Worm (Caenorhabditis elegans): ENCODE measurements around the gene tgt-1.
A peak's percentile ranks its signal among the peaks of the same experiment; 100 is the strongest.

Gene tgt-1

ce11 chrIV:11917886-11918285 is 41.7 kb downstream of the tgt-1 start:
- peak; percentile 60 for TF ChIP-seq fos-1 (tag; optimal IDR thresholded peaks at IDR 0.05)
- TF ChIP-seq crh-2 (tag; optimal IDR thresholded peaks at IDR 0.05): peak; percentile 39
- TF ChIP-seq nhr-21 (tag; optimal IDR thresholded peaks at IDR 0.05): no peak
- peak; percentile 44 for TF ChIP-seq sma-9 (GFP tag; optimal IDR thresholded peaks at IDR 0.05)
- TF ChIP-seq sma-9 (tag; optimal IDR thresholded peaks at IDR 0.05): no peak
- no peak for TF ChIP-seq elt-3 (tag; optimal IDR thresholded peaks at IDR 0.05)

- no peak for TF ChIP-seq mab-5 (tag; optimal IDR thresholded peaks at IDR 0.05)
- peak; percentile 49 for TF ChIP-seq F13H6.1 (tag; optimal IDR thresholded peaks at IDR 0.05)
- peak; percentile 35 for TF ChIP-seq sma-9 (GFP tag; optimal IDR thresholded peaks at IDR 0.05)
- no peak for TF ChIP-seq sma-9 (tag; optimal IDR thresholded peaks at IDR 0.05)
- TF ChIP-seq fos-1 (tag; optimal IDR thresholded peaks at IDR 0.05): peak; percentile 12
- no peak for TF ChIP-seq alr-1 (tag; optimal IDR thresholded peaks at IDR 0.05)
- no peak for TF ChIP-seq unc-39 (tag; optimal IDR thresholded peaks at IDR 0.05)
- TF ChIP-seq nhr-10 (tag; optimal IDR thresholded peaks at IDR 0.05): no peak
- peak; percentile 9 for TF ChIP-seq nhr-129 (tag; optimal IDR thresholded peaks at IDR 0.05)
Measured at ce11 chrIV:11916907-11917306, 42.7 kb downstream of the tgt-1 start, which contains the start of gene ZK822.10. ZK822.10 (plus strand) TSS chrIV:11917137.

- peak; percentile 31 for TF ChIP-seq nhr-21 (tag; optimal IDR thresholded peaks at IDR 0.05)
- no peak for TF ChIP-seq unc-39 (tag; optimal IDR thresholded peaks at IDR 0.05)
- peak; percentile 11 for TF ChIP-seq fos-1 (tag; optimal IDR thresholded peaks at IDR 0.05)
- TF ChIP-seq crh-2 (tag; optimal IDR thresholded peaks at IDR 0.05): peak; percentile 3
- TF ChIP-seq mdl-1 (tag; optimal IDR thresholded peaks at IDR 0.05): peak in 1 of 2 experiments; percentile 2
- no peak for TF ChIP-seq nhr-11 (tag; optimal IDR thresholded peaks at IDR 0.05)
- no peak for TF ChIP-seq alr-1 (tag; optimal IDR thresholded peaks at IDR 0.05)
- TF ChIP-seq sma-9 (GFP tag; optimal IDR thresholded peaks at IDR 0.05): peak; percentile 31
- TF ChIP-seq sma-9 (tag; optimal IDR thresholded peaks at IDR 0.05): peak; percentile 14
- no peak for TF ChIP-seq sma-3 (GFP tag; optimal IDR thresholded peaks at IDR 0.05)
Measured at ce11 chrIV:11915768-11916453, 43.7 kb downstream of the tgt-1 start, which contains the start of gene ZK822.9. ZK822.9 (plus strand) TSS chrIV:11915947.

ce11 chrIV:11914837-11915737 is 44.5 kb downstream of the tgt-1 start, which contains the start of gene fat-6:
fat-6 (minus strand) TSS chrIV:11915687.
- TF ChIP-seq mdl-1 (tag; optimal IDR thresholded peaks at IDR 0.05) (no peak), lin-13 (GFP tag; optimal IDR thresholded peaks at IDR 0.05) (no peak), sma-3 (GFP tag; optimal IDR thresholded peaks at IDR 0.05) (peak; percentile 36), ZK546.5 (tag; optimal IDR thresholded peaks at IDR 0.05) (no peak), ztf-11 (tag; optimal IDR thresholded peaks at IDR 0.05) (no peak), unc-39 (tag; optimal IDR thresholded peaks at IDR 0.05) (no peak), ztf-1 (GFP tag; conservative IDR thresholded peaks at IDR 0.05) (no peak), mbf-1 (tag; optimal IDR thresholded peaks at IDR 0.05) (no peak), lsy-2 (tag; optimal IDR thresholded peaks at IDR 0.05) (peak in 1 of 2 experiments; percentile 14), fos-1 (tag; optimal IDR thresholded peaks at IDR 0.05) (peak; percentile 65), sem-4 (tag; optimal IDR thresholded peaks at IDR 0.05) (no peak), zag-1 (tag; optimal IDR thresholded peaks at IDR 0.05) (no peak), dmd-4 (tag; optimal IDR thresholded peaks at IDR 0.05) (no peak), ama-1 (optimal IDR thresholded peaks at IDR 0.05) (no peak), lin-11 (tag; optimal IDR thresholded peaks at IDR 0.05) (no peak), mab-5 (tag; optimal IDR thresholded peaks at IDR 0.05) (no peak), nhr-11 (tag; optimal IDR thresholded peaks at IDR 0.05) (no peak), nhr-129 (tag; optimal IDR thresholded peaks at IDR 0.05) (no peak), egl-27 (tag; optimal IDR thresholded peaks at IDR 0.05) (no peak), alr-1 (tag; optimal IDR thresholded peaks at IDR 0.05) (no peak), nhr-23 (tag; optimal IDR thresholded peaks at IDR 0.05) (no peak), lin-39 (tag; optimal IDR thresholded peaks at IDR 0.05) (no peak), ztf-4 (tag; optimal IDR thresholded peaks at IDR 0.05) (no peak), nhr-12 (tag; optimal IDR thresholded peaks at IDR 0.05) (no peak), C34F6.9 (tag; optimal IDR thresholded peaks at IDR 0.05) (no peak), skn-1 (tag; optimal IDR thresholded peaks at IDR 0.05) (no peak), aly-2 (tag; optimal IDR thresholded peaks at IDR 0.05) (no peak), sma-9 (GFP tag; optimal IDR thresholded peaks at IDR 0.05) (peak; percentile 72), sma-9 (tag; optimal IDR thresholded peaks at IDR 0.05) (no peak), R02D3.7 (tag; optimal IDR thresholded peaks at IDR 0.05) (no peak), snpc-4 (tag; optimal IDR thresholded peaks at IDR 0.05) (no peak), unc-62 (GFP tag; optimal IDR thresholded peaks at IDR 0.05) (no peak), peb-1 (tag; optimal IDR thresholded peaks at IDR 0.05) (no peak), ceh-16 (tag; optimal IDR thresholded peaks at IDR 0.05) (no peak), nhr-21 (tag; optimal IDR thresholded peaks at IDR 0.05) (peak; percentile 53), nhr-237 (tag; optimal IDR thresholded peaks at IDR 0.05) (no peak), Y55F3AM.14 (GFP tag; optimal IDR thresholded peaks at IDR 0.05) (no peak), nhr-77 (tag; optimal IDR thresholded peaks at IDR 0.05) (no peak), elt-1 (tag; optimal IDR thresholded peaks at IDR 0.05) (no peak)
